Worm (Caenorhabditis elegans) whole organism, mixed stage, embryonic: ENCODE measurements around the gene F23D12.1.

Experiments used
- bed-3 ChIP-seq: fragments of 200-800 bp; sonication (Bioruptor generic); optimal IDR thresholded peaks from 3 replicates; lab custom pipeline; 2018; ENCODE audit warnings: mild to moderate bottlenecking, missing genetic modification characterization, moderate library complexity, missing compliant biosample characterization
- blmp-1 ChIP-seq: fragments of 150-350 bp; optimal IDR thresholded peaks from 2 replicates; lab custom pipeline; 2014; ENCODE audit warnings: missing biosample characterization, missing genetic modification characterization
- ceh-39 ChIP-seq: fragments of 150-350 bp; optimal IDR thresholded peaks from 2 replicates; lab custom pipeline; 2014; ENCODE audit warnings: missing biosample characterization, missing genetic modification characterization
- ceh-43 ChIP-seq: fragments of 200-800 bp; sonication (Bioruptor generic); optimal IDR thresholded peaks from 2 replicates; lab custom pipeline; 2018; ENCODE audit warnings: mild to moderate bottlenecking, missing genetic modification characterization, moderate library complexity, missing compliant biosample characterization
- ces-1 ChIP-seq: fragments of 150-350 bp; optimal IDR thresholded peaks from 2 replicates; lab custom pipeline; 2014; ENCODE audit warnings: missing biosample characterization, missing genetic modification reagents, missing genetic modification characterization
- cnd-1 ChIP-seq: fragments of 200-800 bp; sonication (Bioruptor generic); optimal IDR thresholded peaks from 2 replicates; lab custom pipeline; 2018; ENCODE audit warnings: mild to moderate bottlenecking, missing genetic modification characterization, missing compliant biosample characterization
- elt-1 ChIP-seq: sonication (generic microtip); optimal IDR thresholded peaks from 2 replicates; lab custom pipeline; 2017; ENCODE audit warnings: missing genetic modification characterization, mild to moderate bottlenecking, missing compliant biosample characterization, antibody characterized with exemption, moderate library complexity, borderline replicate concordance; ENCODE audit not compliant: insufficient read depth
- elt-3 ChIP-seq: fragments of 150-350 bp; optimal IDR thresholded peaks from 2 replicates; lab custom pipeline; 2014; ENCODE audit warnings: missing biosample characterization, missing genetic modification characterization
- flh-1 ChIP-seq: fragments of 200-800 bp; sonication (Bioruptor generic); optimal IDR thresholded peaks from 2 replicates; lab custom pipeline; 2018; ENCODE audit warnings: mild to moderate bottlenecking, missing genetic modification characterization, moderate library complexity, missing compliant biosample characterization
- ham-2 ChIP-seq: fragments of 200-800 bp; sonication (Bioruptor generic); optimal IDR thresholded peaks from 2 replicates; lab custom pipeline; 2018; ENCODE audit warnings: mild to moderate bottlenecking, missing genetic modification characterization, missing compliant biosample characterization
- hlh-1 ChIP-seq: fragments of 150-350 bp; optimal IDR thresholded peaks from 2 replicates; lab custom pipeline; 2014; ENCODE audit warnings: missing biosample characterization, missing genetic modification reagents, missing genetic modification characterization
- lin-13 ChIP-seq: fragments of 150-350 bp; optimal IDR thresholded peaks from 2 replicates; lab custom pipeline; 2014; ENCODE audit warnings: missing biosample characterization, missing genetic modification characterization
- lin-32 ChIP-seq: fragments of 200-800 bp; sonication (Bioruptor generic); optimal IDR thresholded peaks from 2 replicates; lab custom pipeline; 2018; ENCODE audit warnings: mild to moderate bottlenecking, missing genetic modification characterization, missing compliant biosample characterization
- mab-5 ChIP-seq: fragments of 150-350 bp; optimal IDR thresholded peaks from 2 replicates; lab custom pipeline; 2014; ENCODE audit warnings: missing biosample characterization, missing genetic modification characterization
- mep-1 ChIP-seq: fragments of 150-350 bp; optimal IDR thresholded peaks from 2 replicates; lab custom pipeline; 2017; ENCODE audit warnings: missing biosample characterization, missing genetic modification reagents, missing genetic modification characterization, inconsistent platforms
- mls-2 ChIP-seq: sonication (generic microtip); optimal IDR thresholded peaks from 2 replicates; lab custom pipeline; 2016; ENCODE audit warnings: mild to moderate bottlenecking, missing genetic modification characterization, moderate library complexity, missing compliant biosample characterization
- nhr-12 ChIP-seq: fragments of 150-350 bp; optimal IDR thresholded peaks from 2 replicates; lab custom pipeline; 2014; ENCODE audit warnings: missing biosample characterization, missing genetic modification characterization
- nhr-2 ChIP-seq: fragments of 150-350 bp; optimal IDR thresholded peaks from 2 replicates; lab custom pipeline; 2014; ENCODE audit warnings: missing biosample characterization, missing genetic modification characterization
- nhr-237 ChIP-seq: fragments of 150-350 bp; optimal IDR thresholded peaks from 2 replicates; lab custom pipeline; 2014; ENCODE audit warnings: missing biosample characterization, missing genetic modification characterization
- nhr-28 ChIP-seq: fragments of 150-350 bp; optimal IDR thresholded peaks from 2 replicates; lab custom pipeline; 2014; ENCODE audit warnings: missing biosample characterization, missing genetic modification characterization
- nhr-76 ChIP-seq: sonication (generic microtip); optimal IDR thresholded peaks from 2 replicates; lab custom pipeline; 2017; ENCODE audit warnings: missing biosample characterization, missing genetic modification characterization
- pha-4 ChIP-seq: fragments of 150-350 bp; optimal IDR thresholded peaks from 2 replicates; lab custom pipeline; 2018; ENCODE audit warnings: missing biosample characterization, missing genetic modification reagents, missing genetic modification characterization
- sem-2 ChIP-seq: fragments of 200-800 bp; sonication (Bioruptor generic); optimal IDR thresholded peaks from 2 replicates; lab custom pipeline; 2018; ENCODE audit warnings: mild to moderate bottlenecking, missing genetic modification characterization, missing compliant biosample characterization
- sptf-1 ChIP-seq: sonication (generic microtip); optimal IDR thresholded peaks from 2 replicates; lab custom pipeline; 2017; ENCODE audit warnings: mild to moderate bottlenecking, missing genetic modification characterization, moderate library complexity, missing compliant biosample characterization
- tbx-8 ChIP-seq: fragments of 200-800 bp; sonication (Bioruptor generic); optimal IDR thresholded peaks from 2 replicates; lab custom pipeline; 2018; ENCODE audit warnings: mild to moderate bottlenecking, missing genetic modification characterization, moderate library complexity, missing compliant biosample characterization
- unc-120 ChIP-seq: sonication (generic microtip); optimal IDR thresholded peaks from 2 replicates; lab custom pipeline; 2017; ENCODE audit warnings: missing genetic modification characterization, missing compliant biosample characterization; ENCODE audit not compliant: poor library complexity, severe bottlenecking
- unc-39 ChIP-seq: fragments of 150-350 bp; optimal IDR thresholded peaks from 2 replicates; lab custom pipeline; 2014; ENCODE audit warnings: missing biosample characterization, missing genetic modification characterization
- unc-62 ChIP-seq: fragments of 150-350 bp; optimal IDR thresholded peaks from 2 replicates; lab custom pipeline; 2014; ENCODE audit warnings: missing biosample characterization, missing genetic modification reagents, missing genetic modification characterization
- zip-8 ChIP-seq: fragments of 150-350 bp; optimal IDR thresholded peaks from 2 replicates; lab custom pipeline; 2014; ENCODE audit warnings: missing biosample characterization, missing genetic modification characterization
- ztf-11 ChIP-seq: fragments of 150-350 bp; optimal IDR thresholded peaks from 2 replicates; lab custom pipeline; 2014; ENCODE audit warnings: missing biosample characterization, missing genetic modification characterization

F23D12.1 gene

ce11 chrX:14421529-14421982 lies 6.4 kb downstream of the F23D12.1 start, which contains the start of gene F23D12.2:
Gene F23D12.2 (minus strand): TSS chrX:14421579.
- TF ChIP-seq flh-1 (no peak), mls-2 (tag; lab: Kevin White, UChicago) (no peak), ztf-11 (no peak), zip-8 (tag; lab: Kevin White, UChicago) (no peak), sem-2 (GFP tag; lab: Kevin White, UChicago) (no peak), ham-2 (no peak), ceh-43 (GFP tag; lab: Kevin White, UChicago) (no peak), pha-4 (tag; lab: Kevin White, UChicago) (no peak), lin-13 (tag; lab: Kevin White, UChicago) (no peak), unc-120 (tag; lab: Kevin White, UChicago) (no peak), elt-1 (tag; lab: Kevin White, UChicago) (no peak), blmp-1 (tag; lab: Kevin White, UChicago) (no peak), ces-1 (GFP tag; lab: Kevin White, UChicago) (no peak), cnd-1 (tag; lab: Kevin White, UChicago) (no peak), nhr-237 (tag; lab: Kevin White, UChicago) (no peak), bed-3 (GFP tag; lab: Kevin White, UChicago) (no peak)

ce11 chrX:14415641-14416040 lies 12.3 kb downstream of the F23D12.1 start, which contains the start of gene F23D12.10:
Gene F23D12.10 (minus strand): TSS chrX:14415741.
- TF ChIP-seq unc-39 (no peak), ceh-43 (GFP tag; lab: Kevin White, UChicago) (no peak), cnd-1 (tag; lab: Kevin White, UChicago) (no peak), nhr-76 (no peak), zip-8 (tag; lab: Kevin White, UChicago) (no peak), lin-32 (GFP tag; lab: Kevin White, UChicago) (no peak), flh-1 (no peak), lin-13 (tag; lab: Kevin White, UChicago) (no peak), pha-4 (tag; lab: Kevin White, UChicago) (no peak), nhr-28 (tag; lab: Kevin White, UChicago) (no peak), unc-62 (GFP tag; lab: Kevin White, UChicago) (no peak), ces-1 (GFP tag; lab: Kevin White, UChicago) (no peak), nhr-2 (no peak), ceh-39 (tag; lab: Kevin White, UChicago) (no peak)

- TF ChIP-seq zip-8 (tag; lab: Kevin White, UChicago), result no peak
- no peak for TF ChIP-seq tbx-8 (GFP tag; lab: Kevin White, UChicago)
- TF ChIP-seq nhr-12 (tag; lab: Kevin White, UChicago), result no peak
- no peak for TF ChIP-seq nhr-28 (tag; lab: Kevin White, UChicago)
- TF ChIP-seq ham-2, result no peak
Measured at ce11 chrX:14412774-14413173, 15.2 kb downstream of the F23D12.1 start, which contains the start of gene fbxa-179. Gene fbxa-179 (minus strand): TSS chrX:14412874.

ce11 chrX:14405817-14406216 lies 22.1 kb downstream of the F23D12.1 start, which contains the start of gene frpr-17:
Gene frpr-17 (plus strand): TSS chrX:14406117.
- TF ChIP-seq flh-1, result no peak
- TF ChIP-seq elt-1 (tag; lab: Kevin White, UChicago), result no peak
- TF ChIP-seq hlh-1, result no peak
- TF ChIP-seq ceh-43 (GFP tag; lab: Kevin White, UChicago), result no peak
- TF ChIP-seq ces-1 (GFP tag; lab: Kevin White, UChicago), result no peak
- no peak for TF ChIP-seq unc-120 (tag; lab: Kevin White, UChicago)
- no peak for TF ChIP-seq nhr-28 (tag; lab: Kevin White, UChicago)
- no peak for TF ChIP-seq sptf-1 (tag; lab: Kevin White, UChicago)
- no peak for TF ChIP-seq zip-8 (tag; lab: Kevin White, UChicago)
- TF ChIP-seq nhr-12 (tag; lab: Kevin White, UChicago), result no peak
- no peak for TF ChIP-seq mep-1 (tag; lab: Kevin White, UChicago)
- TF ChIP-seq lin-32 (GFP tag; lab: Kevin White, UChicago), result no peak

ce11 chrX:14401230-14401629 lies 26.7 kb downstream of the F23D12.1 start:
- TF ChIP-seq elt-3, result no peak
- TF ChIP-seq unc-39, result no peak
- no peak for TF ChIP-seq mab-5 (tag; lab: Kevin White, UChicago)
- TF ChIP-seq ceh-43 (GFP tag; lab: Kevin White, UChicago), result no peak
